Worm (Caenorhabditis elegans) whole organism, L4 larva: Measurements from ENCODE around the gene ram-2.

Source experiments
- F49E8.2 ChIP-seq: sonication (generic microtip); optimal IDR thresholded peaks from 2 replicates; lab custom pipeline; 2016; ENCODE audit warnings: missing compliant biosample characterization, mild to moderate bottlenecking, missing genetic modification characterization, borderline replicate concordance
- aly-2 ChIP-seq: sonication (generic microtip); optimal IDR thresholded peaks from 2 replicates; lab custom pipeline; 2018; ENCODE audit warnings: missing biosample characterization, missing genetic modification characterization
- egl-27 ChIP-seq: sonication (generic microtip); optimal IDR thresholded peaks from 3 replicates; lab custom pipeline; 2017; ENCODE audit warnings: missing biosample characterization, missing genetic modification reagents, missing genetic modification characterization
- lin-39 ChIP-seq: fragments of 150-350 bp; optimal IDR thresholded peaks from 2 replicates; lab custom pipeline; 2014; ENCODE audit warnings: missing biosample characterization, missing genetic modification reagents, missing genetic modification characterization
- mdl-1 ChIP-seq, 2 experiments: fragments of 150-350 bp in 1 of 2; sonication (generic microtip) in 1 of 2; optimal IDR thresholded peaks; 2 replicates each; lab custom pipeline; 2014 to 2017; ENCODE audit warnings: missing biosample characterization in 2 of 2, missing genetic modification characterization in 2 of 2
- nhr-48 ChIP-seq: sonication (generic microtip); optimal IDR thresholded peaks from 2 replicates; lab custom pipeline; 2016; ENCODE audit warnings: mild to moderate bottlenecking, missing genetic modification characterization, missing compliant biosample characterization
- pha-4 ChIP-seq, 2 experiments: fragments of 150-350 bp in 1 of 2; fragments of 200-800 bp in 1 of 2; sonication (Bioruptor generic) in 1 of 2; IDR thresholded peaks in 1 of 2; optimal IDR thresholded peaks in 1 of 2; 2 replicates each; pipeline versions ENCODE4 v1.3.6 to Lab custom; 2014 to 2022; ENCODE audit warnings: missing genetic modification characterization in 2 of 2, missing genetic modification reagents in 2 of 2, missing biosample characterization in 1 of 2, missing compliant biosample characterization in 1 of 2
- pqm-1 ChIP-seq: sonication (generic microtip); optimal IDR thresholded peaks from 2 replicates; lab custom pipeline; 2017; ENCODE audit warnings: missing biosample characterization, missing genetic modification characterization
- unc-130 ChIP-seq: sonication (generic microtip); optimal IDR thresholded peaks from 2 replicates; lab custom pipeline; 2016; ENCODE audit warnings: missing genetic modification reagents, missing genetic modification characterization, missing compliant biosample characterization
- unc-39 ChIP-seq: sonication (generic microtip); optimal IDR thresholded peaks from 2 replicates; lab custom pipeline; 2017; ENCODE audit warnings: missing biosample characterization, missing genetic modification characterization
- zag-1 ChIP-seq: fragments of 150-350 bp; optimal IDR thresholded peaks from 2 replicates; lab custom pipeline; 2014; ENCODE audit warnings: missing biosample characterization, missing genetic modification characterization

DNA sequence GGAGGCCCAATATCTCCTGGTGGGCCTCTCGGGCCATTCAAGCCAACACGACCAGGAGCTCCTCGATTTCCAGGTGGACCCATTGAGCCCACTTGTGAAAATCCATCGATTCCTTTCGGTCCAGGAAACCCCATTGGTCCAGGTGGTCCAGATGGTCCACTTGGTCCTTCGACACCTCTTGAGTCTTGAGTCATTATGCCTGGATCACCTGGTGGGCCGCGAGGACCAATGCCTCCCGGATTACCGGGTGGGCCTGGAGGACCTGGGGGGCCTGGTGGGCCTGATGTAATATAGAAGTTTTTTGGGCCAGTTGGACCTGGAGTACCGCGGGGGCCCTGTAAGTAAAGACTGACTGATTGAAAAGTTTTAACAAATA lies 27.5 kb upstream of the ram-2 start:
- no peak for TF ChIP-seq nhr-48 (tag; lab: Kevin White, UChicago)
- TF ChIP-seq unc-130 (GFP tag; lab: Kevin White, UChicago): no peak
- TF ChIP-seq egl-27: no peak
- TF ChIP-seq F49E8.2: no peak
- TF ChIP-seq zag-1: no peak
- no peak for TF ChIP-seq aly-2 (tag; lab: Kevin White, UChicago)
- no peak for TF ChIP-seq pqm-1 (tag; lab: Kevin White, UChicago)
- no peak for TF ChIP-seq mdl-1 (tag; optimal IDR thresholded peaks at IDR 0.05; lab: Kevin White, UChicago)
- TF ChIP-seq lin-39: no peak
- TF ChIP-seq pha-4 (GFP tag; IDR thresholded peaks at IDR 0.05; lab: Robert Waterston, UW): no peak
- no peak for TF ChIP-seq pha-4 (tag; optimal IDR thresholded peaks at IDR 0.05; lab: Kevin White, UChicago)
- TF ChIP-seq unc-39 (tag; lab: Kevin White, UChicago): no peak
